Fruit fly (Drosophila melanogaster) whole organism, pupa: ENCODE data around the gene CG14852.

ENCODE experiments used
- CG12605 ChIP-seq: fragments of 200-800 bp; sonication (Bioruptor generic); IDR thresholded peaks from 2 replicates; pipeline ENCODE4 v1.3.6; 2022; ENCODE audit warnings: missing biosample characterization, missing genetic modification characterization
- CG13204 ChIP-seq: fragments of 200-800 bp; sonication (Bioruptor generic); optimal IDR thresholded peaks from 2 replicates; lab custom pipeline; 2018; ENCODE audit warnings: missing biosample characterization, mild to moderate bottlenecking, missing genetic modification characterization, moderate library complexity
- CG14655 ChIP-seq: fragments of 200-800 bp; sonication (Bioruptor generic); optimal IDR thresholded peaks from 3 replicates; lab custom pipeline; 2017; ENCODE audit warnings: mild to moderate bottlenecking, missing biosample characterization, missing genetic modification reagents, missing genetic modification characterization
- CG15710 ChIP-seq: fragments of 200-800 bp; sonication (Bioruptor generic); optimal IDR thresholded peaks from 2 replicates; lab custom pipeline; 2018; ENCODE audit warnings: missing biosample characterization, mild to moderate bottlenecking, missing genetic modification characterization, moderate library complexity
- CG17806 ChIP-seq: fragments of 200-800 bp; sonication (Bioruptor generic); optimal IDR thresholded peaks from 2 replicates; lab custom pipeline; 2018; ENCODE audit warnings: missing biosample characterization, mild to moderate bottlenecking, missing genetic modification characterization, moderate library complexity
- CG32121 ChIP-seq: fragments of 200-800 bp; sonication (Bioruptor generic); IDR thresholded peaks from 2 replicates; pipeline ENCODE4 v1.3.6; 2022; ENCODE audit warnings: missing biosample characterization, missing genetic modification characterization
- CG4496 ChIP-seq: fragments of 200-800 bp; sonication (Bioruptor generic); IDR thresholded peaks from 3 replicates; pipeline ENCODE4 v1.3.6; 2022; ENCODE audit warnings: missing biosample characterization, missing genetic modification characterization
- CG8159 ChIP-seq: fragments of 200-800 bp; sonication (Bioruptor generic); optimal IDR thresholded peaks from 3 replicates; lab custom pipeline; 2018; ENCODE audit warnings: missing biosample characterization, mild to moderate bottlenecking, missing genetic modification characterization, moderate library complexity
- CG8301 ChIP-seq: fragments of 200-800 bp; sonication (Bioruptor generic); optimal IDR thresholded peaks from 2 replicates; lab custom pipeline; 2018; ENCODE audit warnings: missing biosample characterization, mild to moderate bottlenecking, missing genetic modification characterization
- D1 ChIP-seq: fragments of 200-800 bp; sonication (Bioruptor generic); optimal IDR thresholded peaks from 2 replicates; lab custom pipeline; 2018; ENCODE audit warnings: missing biosample characterization, mild to moderate bottlenecking, missing genetic modification characterization, moderate library complexity
- Pif1A ChIP-seq: fragments of 200-800 bp; sonication (Bioruptor generic); optimal IDR thresholded peaks from 3 replicates; lab custom pipeline; 2016; ENCODE audit warnings: missing biosample characterization, missing genetic modification characterization
- Pif1B ChIP-seq: fragments of 200-800 bp; sonication (Bioruptor generic); optimal IDR thresholded peaks from 3 replicates; lab custom pipeline; 2016; ENCODE audit warnings: missing biosample characterization, missing genetic modification characterization
- Snoo ChIP-seq: fragments of 200-800 bp; sonication (Bioruptor generic); optimal IDR thresholded peaks from 3 replicates; lab custom pipeline; 2017; ENCODE audit warnings: missing biosample characterization, mild to moderate bottlenecking, missing genetic modification characterization, inconsistent platforms
- rn ChIP-seq: fragments of 200-800 bp; sonication (Bioruptor generic); IDR thresholded peaks from 2 replicates; pipeline ENCODE4 v1.3.6; 2022; ENCODE audit warnings: missing biosample characterization, missing genetic modification characterization

- TF ChIP-seq CG32121 (GFP tag; lab: Robert Waterston, UW) (no peak), Pif1A (no peak), CG15710 (tag; lab: Kevin White, UChicago) (no peak), Pif1B (GFP tag; lab: Kevin White, UChicago) (no peak), CG17806 (tag; lab: Kevin White, UChicago) (no peak), CG14655 (GFP tag; lab: Kevin White, UChicago) (no peak), CG8159 (tag; lab: Kevin White, UChicago) (no peak), rn (GFP tag; lab: Robert Waterston, UW) (no peak), CG12605 (GFP tag; lab: Robert Waterston, UW) (no peak), CG4496 (GFP tag; lab: Robert Waterston, UW) (peak; percentile 22; the same call in 1 of the 3 replicates), CG8301 (no peak), Snoo (tag; lab: Kevin White, UChicago) (no peak), D1 (tag; lab: Kevin White, UChicago) (no peak), CG13204 (GFP tag; lab: Kevin White, UChicago) (no peak)
These were observed 10.0 kb downstream of the CG14852 start, which contains the start of gene CG7987 for dm6 chr3R:14575718-14576187.
